Worm (Caenorhabditis elegans) whole organism, L1 larva: Measurements from ENCODE around the gene flwr-1.

Experiments
- C04F5.9 ChIP-seq: sonication (generic microtip); optimal IDR thresholded peaks from 2 replicates; lab custom pipeline; 2016; ENCODE audit warnings: missing genetic modification characterization, missing compliant biosample characterization
- aha-1 ChIP-seq: fragments of 150-350 bp; optimal IDR thresholded peaks from 2 replicates; lab custom pipeline; 2014; ENCODE audit warnings: missing biosample characterization, missing genetic modification characterization
- aly-2 ChIP-seq: fragments of 150-350 bp; optimal IDR thresholded peaks from 2 replicates; lab custom pipeline; 2014; ENCODE audit warnings: missing biosample characterization, missing genetic modification characterization
- ama-1 ChIP-seq: fragments of 150-350 bp; optimal IDR thresholded peaks from 2 replicates; lab custom pipeline; 2014
- blmp-1 ChIP-seq: fragments of 150-350 bp; optimal IDR thresholded peaks from 2 replicates; lab custom pipeline; 2014; ENCODE audit warnings: missing biosample characterization, missing genetic modification characterization
- ceh-82 ChIP-seq, 3 experiments: fragments of 150-350 bp in 1 of 3; sonication (generic microtip) in 2 of 3; optimal IDR thresholded peaks; 2 replicates each; lab custom pipeline; 2014 to 2017; ENCODE audit warnings: missing biosample characterization in 3 of 3, missing genetic modification characterization in 3 of 3
- efl-1 ChIP-seq, 4 experiments: fragments of 150-350 bp; optimal IDR thresholded peaks in 3 of 4; peaks in 1 of 4; 1 replicate in 1 of 4; 2 replicates in 3 of 4; lab custom pipeline; 2014; ENCODE audit warnings: missing biosample characterization in 2 of 4, missing genetic modification characterization in 2 of 4, missing genetic modification reagents in 2 of 4
- efl-3 ChIP-seq: fragments of 200-800 bp; sonication (Bioruptor generic); optimal IDR thresholded peaks from 2 replicates; lab custom pipeline; 2018; ENCODE audit warnings: mild to moderate bottlenecking, missing genetic modification characterization, missing compliant biosample characterization
- elt-3 ChIP-seq, 6 experiments: fragments of 150-350 bp in 1 of 6; sonication (generic microtip); optimal IDR thresholded peaks; 2 replicates each; lab custom pipeline; 2017 to 2018; ENCODE audit warnings: missing biosample characterization in 6 of 6, missing genetic modification characterization in 6 of 6, inconsistent platforms in 1 of 6
- fkh-4 ChIP-seq: sonication (generic microtip); optimal IDR thresholded peaks from 2 replicates; lab custom pipeline; 2016; ENCODE audit warnings: missing compliant biosample characterization, missing genetic modification characterization, borderline replicate concordance
- fos-1 ChIP-seq: fragments of 150-350 bp; optimal IDR thresholded peaks from 2 replicates; lab custom pipeline; 2014; ENCODE audit warnings: missing biosample characterization, missing genetic modification characterization
- hlh-4 ChIP-seq: sonication (generic microtip); optimal IDR thresholded peaks from 2 replicates; lab custom pipeline; 2016; ENCODE audit warnings: mild to moderate bottlenecking, missing genetic modification characterization, missing compliant biosample characterization
- irx-1 ChIP-seq: sonication (generic microtip); optimal IDR thresholded peaks from 2 replicates; lab custom pipeline; 2016; ENCODE audit warnings: missing genetic modification characterization, missing compliant biosample characterization
- lin-14 ChIP-seq: fragments of 200-800 bp; sonication (Bioruptor generic); optimal IDR thresholded peaks from 2 replicates; lab custom pipeline; 2018; ENCODE audit warnings: mild to moderate bottlenecking, missing genetic modification characterization, moderate library complexity, missing compliant biosample characterization
- lin-35 ChIP-seq, 2 experiments: fragments of 150-350 bp; optimal IDR thresholded peaks; 2 replicates each; lab custom pipeline; 2014; ENCODE audit warnings: missing biosample characterization in 2 of 2, missing genetic modification characterization in 2 of 2, missing genetic modification reagents in 2 of 2
- lsy-2 ChIP-seq, 2 experiments: fragments of 150-350 bp; optimal IDR thresholded peaks; 2 replicates each; lab custom pipeline; 2014; ENCODE audit warnings: missing biosample characterization in 2 of 2, missing genetic modification characterization in 2 of 2
- mab-9 ChIP-seq: fragments of 200-800 bp; sonication (Bioruptor generic); IDR thresholded peaks from 2 replicates; pipeline ENCODE4 v1.3.6; 2022; ENCODE audit warnings: missing genetic modification reagents, missing genetic modification characterization, missing compliant biosample characterization
- mdl-1 ChIP-seq, 2 experiments: fragments of 150-350 bp; optimal IDR thresholded peaks; 2 replicates each; lab custom pipeline; 2014 to 2017; ENCODE audit warnings: missing biosample characterization in 2 of 2, missing genetic modification characterization in 2 of 2, inconsistent platforms in 1 of 2
- mep-1 ChIP-seq: fragments of 150-350 bp; optimal IDR thresholded peaks from 2 replicates; lab custom pipeline; 2014; ENCODE audit warnings: missing biosample characterization, missing genetic modification characterization
- nhr-20 ChIP-seq: sonication (generic microtip); optimal IDR thresholded peaks from 2 replicates; lab custom pipeline; 2016; ENCODE audit warnings: mild to moderate bottlenecking, missing genetic modification characterization, missing compliant biosample characterization
- nhr-47 ChIP-seq: sonication (generic microtip); optimal IDR thresholded peaks from 2 replicates; lab custom pipeline; 2016; ENCODE audit warnings: mild to moderate bottlenecking, missing genetic modification characterization, moderate library complexity, missing compliant biosample characterization
- nhr-71 ChIP-seq: sonication (generic microtip); optimal IDR thresholded peaks from 2 replicates; lab custom pipeline; 2016; ENCODE audit warnings: mild to moderate bottlenecking, missing genetic modification characterization, moderate library complexity, missing compliant biosample characterization
- nhr-77 ChIP-seq: fragments of 150-350 bp; optimal IDR thresholded peaks from 2 replicates; lab custom pipeline; 2014; ENCODE audit warnings: missing biosample characterization, missing genetic modification characterization
- nhr-85 ChIP-seq: sonication (generic microtip); peaks from one replicate; lab custom pipeline; 2016; ENCODE audit warnings: missing genetic modification characterization, inconsistent platforms, missing compliant biosample characterization
- pax-3 ChIP-seq: fragments of 200-800 bp; sonication (Bioruptor generic); optimal IDR thresholded peaks from 2 replicates; lab custom pipeline; 2018; ENCODE audit warnings: mild to moderate bottlenecking, missing genetic modification characterization, moderate library complexity, missing compliant biosample characterization
- rnt-1 ChIP-seq: sonication (generic microtip); optimal IDR thresholded peaks from 2 replicates; lab custom pipeline; 2016; ENCODE audit warnings: mild to moderate bottlenecking, missing genetic modification characterization, moderate library complexity, missing compliant biosample characterization
- skn-1 ChIP-seq: fragments of 150-350 bp; optimal IDR thresholded peaks from 2 replicates; lab custom pipeline; 2014; ENCODE audit warnings: missing biosample characterization, missing genetic modification characterization
- snu-23 ChIP-seq: sonication (generic microtip); optimal IDR thresholded peaks from 2 replicates; lab custom pipeline; 2016; ENCODE audit warnings: missing genetic modification characterization, missing compliant biosample characterization
- sup-37 ChIP-seq: fragments of 200-800 bp; sonication (Bioruptor generic); optimal IDR thresholded peaks from 2 replicates; lab custom pipeline; 2018; ENCODE audit warnings: mild to moderate bottlenecking, missing genetic modification characterization, missing compliant biosample characterization
- tbx-2 ChIP-seq: sonication (generic microtip); optimal IDR thresholded peaks from 2 replicates; lab custom pipeline; 2016; ENCODE audit warnings: missing genetic modification characterization, missing compliant biosample characterization
- tlp-1 ChIP-seq: fragments of 150-350 bp; optimal IDR thresholded peaks from 2 replicates; lab custom pipeline; 2014; ENCODE audit warnings: missing biosample characterization, missing genetic modification characterization
- unc-30 ChIP-seq: sonication (generic microtip); optimal IDR thresholded peaks from 2 replicates; lab custom pipeline; 2017; ENCODE audit warnings: missing biosample characterization, missing genetic modification characterization
- unc-62 ChIP-seq: fragments of 150-350 bp; optimal IDR thresholded peaks from 2 replicates; lab custom pipeline; 2014; ENCODE audit warnings: missing biosample characterization, missing genetic modification reagents, missing genetic modification characterization
- unc-86 ChIP-seq: sonication (generic microtip); optimal IDR thresholded peaks from 2 replicates; lab custom pipeline; 2016; ENCODE audit warnings: missing genetic modification characterization, missing compliant biosample characterization
- zip-4 ChIP-seq: fragments of 200-800 bp; sonication (Bioruptor generic); optimal IDR thresholded peaks from 2 replicates; lab custom pipeline; 2018; ENCODE audit warnings: mild to moderate bottlenecking, missing genetic modification characterization, moderate library complexity, missing compliant biosample characterization
- ztf-11 ChIP-seq, 2 experiments: sonication (generic microtip); optimal IDR thresholded peaks; 2 replicates each; lab custom pipeline; 2016 to 2017; ENCODE audit warnings: missing genetic modification characterization in 2 of 2, missing biosample characterization in 1 of 2, missing compliant biosample characterization in 1 of 2
- ztf-4 ChIP-seq: fragments of 150-350 bp; optimal IDR thresholded peaks from 2 replicates; lab custom pipeline; 2014; ENCODE audit warnings: missing biosample characterization, missing genetic modification characterization

Gene flwr-1

ce11 chrX:14982525-14982924, 12.5 kb upstream of the flwr-1 start, which contains the start of gene plp-2:
TSS of gene plp-2 (minus strand) at chrX:14982804.
- TF ChIP-seq efl-1 (optimal IDR thresholded peaks at IDR 0.05; lab: Kevin White, UChicago): no peak
- peak in 1 of 2 experiments; percentile 85 for TF ChIP-seq efl-1 (GFP tag; optimal IDR thresholded peaks at IDR 0.05 in 1 of 2; lab: Kevin White, UChicago)
- no peak for TF ChIP-seq mdl-1 (tag; optimal IDR thresholded peaks at IDR 0.05; lab: Kevin White, UChicago)

ce11 chrX:14979388-14979787, 9.3 kb upstream of the flwr-1 start, which contains the start of gene emre-1:
TSS of gene emre-1 (plus strand) at chrX:14979688.
- TF ChIP-seq unc-86 (tag; lab: Kevin White, UChicago) (no peak), skn-1 (no peak), ztf-4 (no peak), tlp-1 (tag; lab: Kevin White, UChicago) (no peak)

DNA sequence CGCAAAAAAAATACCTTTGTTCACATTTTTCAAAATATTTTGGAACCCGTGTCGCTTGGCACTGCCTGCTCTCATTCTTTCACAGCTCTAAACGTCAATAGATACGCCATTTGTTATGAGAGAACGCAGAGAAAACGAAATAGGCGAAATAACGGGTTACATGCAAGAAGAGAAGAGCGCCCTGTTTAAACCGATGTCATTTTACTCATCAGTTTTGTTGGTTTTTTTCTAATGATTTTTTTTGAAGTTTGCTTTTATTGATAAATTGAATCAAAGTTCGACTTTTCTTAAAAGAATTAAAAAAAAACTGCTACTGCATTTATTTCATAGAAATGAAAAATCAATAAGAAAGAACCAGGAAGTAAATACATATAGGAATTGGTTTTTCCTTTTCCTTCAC, 8.7 kb upstream of the flwr-1 start:
- peak; percentile 36 for TF ChIP-seq nhr-47 (tag; lab: Kevin White, UChicago)
- TF ChIP-seq lsy-2 (tag; optimal IDR thresholded peaks at IDR 0.05; lab: Kevin White, UChicago): peak in 1 of 2 experiments; percentile 10
- TF ChIP-seq irx-1 (tag; lab: Kevin White, UChicago): no peak
- TF ChIP-seq ama-1 (lab: Kevin White, UChicago): peak; percentile 68
- no peak for TF ChIP-seq efl-3
- TF ChIP-seq fkh-4 (tag; lab: Kevin White, UChicago): no peak
- TF ChIP-seq elt-3 (tag; optimal IDR thresholded peaks at IDR 0.05; lab: Kevin White, UChicago): no peak
- TF ChIP-seq hlh-4 (tag; lab: Kevin White, UChicago): no peak
- TF ChIP-seq fos-1 (tag; lab: Kevin White, UChicago): peak; percentile 26
- peak in 1 of 2 experiments; percentile 2 for TF ChIP-seq lin-35 (GFP tag; optimal IDR thresholded peaks at IDR 0.05; lab: Kevin White, UChicago)
- TF ChIP-seq unc-30 (tag; lab: Kevin White, UChicago): no peak
- TF ChIP-seq sup-37 (GFP tag; lab: Kevin White, UChicago): no peak
- peak; percentile 11 for TF ChIP-seq blmp-1
- TF ChIP-seq nhr-20 (tag; lab: Kevin White, UChicago): peak; percentile 26
- TF ChIP-seq ceh-82 (tag; optimal IDR thresholded peaks at IDR 0.05; lab: Kevin White, UChicago): peak in 2 of 3 experiments; percentile 16 to 30
- TF ChIP-seq mep-1 (tag; lab: Kevin White, UChicago): no peak
- TF ChIP-seq ztf-11 (tag; optimal IDR thresholded peaks at IDR 0.05; lab: Kevin White, UChicago): no peak
- no peak for TF ChIP-seq aly-2 (tag; lab: Kevin White, UChicago)
- no peak for TF ChIP-seq aha-1 (tag; lab: Kevin White, UChicago)
- peak; percentile 38 for TF ChIP-seq nhr-71
- no peak for TF ChIP-seq pax-3
- TF ChIP-seq unc-62 (GFP tag; lab: Kevin White, UChicago): no peak
- peak; percentile 19 for TF ChIP-seq tbx-2 (tag; lab: Kevin White, UChicago)
- no peak for TF ChIP-seq nhr-77 (tag; lab: Kevin White, UChicago)
- peak; percentile 26 for TF ChIP-seq nhr-85 (tag; lab: Kevin White, UChicago)
- no peak for TF ChIP-seq mab-9 (GFP tag; lab: Robert Waterston, UW)
- TF ChIP-seq zip-4 (GFP tag; lab: Kevin White, UChicago): no peak
- TF ChIP-seq lin-14 (GFP tag; lab: Kevin White, UChicago): peak; percentile 53
- peak; percentile 43 for TF ChIP-seq snu-23 (GFP tag; lab: Kevin White, UChicago)
- peak; percentile 21 for TF ChIP-seq rnt-1 (tag; lab: Kevin White, UChicago)
- TF ChIP-seq C04F5.9 (tag; lab: Kevin White, UChicago): no peak
- TF ChIP-seq, all 84 proteins: peak for 14
